Worm (Caenorhabditis elegans): ENCODE data around the gene lido-12.
A peak's percentile ranks its signal among the peaks of the same experiment; 100 is the strongest.

- TF ChIP-seq nhr-76 (tag; optimal IDR thresholded peaks at IDR 0.05) = no peak
- TF ChIP-seq skn-1 (tag; optimal IDR thresholded peaks at IDR 0.05) = peak; percentile 24
- TF ChIP-seq zip-4 (GFP tag; optimal IDR thresholded peaks at IDR 0.05) = no peak
- no peak for TF ChIP-seq lin-39 (tag; optimal IDR thresholded peaks at IDR 0.05)
- peak; percentile 6 for TF ChIP-seq mep-1 (tag; optimal IDR thresholded peaks at IDR 0.05)
- no peak for TF ChIP-seq mef-2 (tag; optimal IDR thresholded peaks at IDR 0.05)
- TF ChIP-seq ama-1 (optimal IDR thresholded peaks at IDR 0.05) = no peak
- TF ChIP-seq mdl-1 (tag; optimal IDR thresholded peaks at IDR 0.05) = peak in 1 of 2 experiments; percentile 14
- no peak for TF ChIP-seq hlh-4 (tag; optimal IDR thresholded peaks at IDR 0.05)
These were observed 17.7 kb upstream of the lido-12 start, which contains the start of gene lido-7 for ce11 chrII:2987854-2988350.
